Fruit fly (Drosophila melanogaster) whole organism, adult: ENCODE data around the gene Muc91C.

Experiments
- CG5204 ChIP-seq: fragments of 200-800 bp; sonication (Bioruptor generic); optimal IDR thresholded peaks from 2 replicates; lab custom pipeline; 2016; ENCODE audit warnings: missing biosample characterization, missing genetic modification characterization
- kay ChIP-seq: fragments of 200-800 bp; sonication (Bioruptor generic); peaks from one replicate; lab custom pipeline; 2016; ENCODE audit warnings: missing biosample characterization, missing genetic modification characterization, borderline replicate concordance
- ovo ChIP-seq: fragments of 200-800 bp; sonication (Bioruptor generic); optimal IDR thresholded peaks from 2 replicates; lab custom pipeline; 2016; ENCODE audit warnings: missing biosample characterization, missing genetic modification characterization

- TF ChIP-seq kay (GFP tag; lab: Kevin White, UChicago) (no peak), CG5204 (GFP tag; lab: Kevin White, UChicago) (no peak), ovo (GFP tag; lab: Kevin White, UChicago) (no peak)
These were observed 24.8 kb downstream of the Muc91C start, which contains the start of gene CG31229 for dm6 chr3R:18667659-18668248.
